Fruit fly (Drosophila melanogaster): ENCODE results near the gene Poxm.

Poxm gene

DNA sequence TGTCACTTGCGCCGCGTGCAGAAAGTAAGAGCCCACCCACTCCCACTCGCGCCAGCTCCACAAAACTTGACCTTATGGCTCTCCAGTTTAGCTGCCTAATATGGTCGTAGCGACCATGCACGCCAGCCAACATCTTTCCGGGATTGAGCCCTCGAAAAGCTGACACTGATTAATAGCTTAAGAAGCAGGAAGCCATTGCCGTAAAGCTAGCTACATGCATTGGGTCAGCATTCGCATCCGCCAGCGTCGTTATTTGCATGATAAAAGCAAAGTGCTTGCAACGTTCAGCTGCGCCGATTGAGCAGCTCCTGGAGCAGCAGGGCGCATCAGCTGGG lies 26.7 kb downstream of the Poxm start:
- TF ChIP-seq Ets21C (GFP tag; optimal IDR thresholded peaks at IDR 0.05) = no peak
- no peak for TF ChIP-seq CG8119 (GFP tag; IDR thresholded peaks at IDR 0.05)
- TF ChIP-seq Eip93F (GFP tag; optimal IDR thresholded peaks at IDR 0.05) = no peak
- no peak for TF ChIP-seq Hr39 (GFP tag; optimal IDR thresholded peaks at IDR 0.05)

DNA sequence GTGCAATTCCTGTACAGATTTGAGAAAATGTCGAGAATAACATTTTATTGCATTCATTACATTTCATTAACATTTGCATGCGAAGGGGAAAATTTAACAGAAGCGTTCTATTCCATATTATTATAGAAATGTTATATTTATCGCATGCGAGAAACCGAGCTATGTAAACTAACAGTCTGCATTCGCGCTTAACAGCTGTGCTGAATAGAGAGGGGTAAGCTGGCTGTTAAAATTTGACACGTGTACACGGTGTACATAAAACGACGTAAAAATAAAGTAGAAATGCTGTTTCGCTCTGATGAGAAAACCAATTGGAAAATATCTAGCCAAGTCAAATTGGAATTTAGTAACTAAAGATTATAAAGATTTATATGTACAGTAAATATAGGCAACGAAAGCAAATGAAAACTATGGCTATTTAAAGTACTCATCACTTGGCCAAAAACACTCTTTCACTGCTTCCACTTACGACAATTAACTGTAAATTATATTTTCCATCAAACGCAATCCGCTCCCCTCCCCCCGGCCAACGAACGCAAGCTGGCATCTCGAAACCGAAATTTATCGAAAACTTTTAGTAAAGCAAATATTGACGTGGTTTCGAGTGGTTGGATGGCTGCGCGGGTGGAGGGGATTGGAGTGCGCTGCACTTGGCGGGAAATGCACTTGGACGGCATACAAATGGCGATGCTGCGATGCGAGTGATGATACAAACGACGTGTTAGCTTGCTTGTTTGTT lies 27.2 kb downstream of the Poxm start:
- no peak for TF ChIP-seq esn (GFP tag; optimal IDR thresholded peaks at IDR 0.05)
- TF ChIP-seq fkh (GFP tag; optimal IDR thresholded peaks at IDR 0.05) = peak; percentile 59
- TF ChIP-seq Eip78C (GFP tag) = peak; percentile 49
- TF ChIP-seq CG16779 (tag; optimal IDR thresholded peaks at IDR 0.05) = no peak
- no peak for TF ChIP-seq CG4318 (GFP tag; optimal IDR thresholded peaks at IDR 0.05)
- no peak for TF ChIP-seq Sox102F (GFP tag; optimal IDR thresholded peaks at IDR 0.05)
- TF ChIP-seq lz (GFP tag; optimal IDR thresholded peaks at IDR 0.05) = no peak
- TF ChIP-seq CG8319 (GFP tag; optimal IDR thresholded peaks at IDR 0.05) = no peak
- no peak for TF ChIP-seq CG6854 (GFP tag; optimal IDR thresholded peaks at IDR 0.05)

DNA sequence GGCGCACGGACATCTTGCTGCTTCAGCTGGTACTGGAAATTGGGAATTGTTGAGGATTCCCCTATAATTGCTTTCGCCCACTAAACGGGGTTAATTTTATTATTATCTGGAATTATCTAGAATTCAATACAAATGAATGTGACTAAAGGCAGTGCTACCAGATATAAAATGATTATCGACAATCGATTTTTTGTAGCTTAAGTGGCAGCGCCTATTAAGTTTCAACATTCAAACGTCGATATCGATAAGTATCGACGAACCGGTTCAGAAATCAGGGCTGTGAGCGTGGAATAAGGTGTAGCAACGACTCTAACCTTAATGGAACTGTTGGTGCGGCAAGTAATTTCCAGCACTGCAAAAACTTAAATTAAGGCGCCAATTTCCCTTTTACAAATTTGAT lies 28.5 kb downstream of the Poxm start, which contains the start of gene Sgt1:
TSS of gene Sgt1 (minus strand) at position 165 of the 400 bp plus-strand sequence.
- no peak for TF ChIP-seq CG11294 (GFP tag; IDR thresholded peaks at IDR 0.05)
- no peak for TF ChIP-seq fd85E (GFP tag; optimal IDR thresholded peaks at IDR 0.05)
- TF ChIP-seq spab (GFP tag; optimal IDR thresholded peaks at IDR 0.05) = no peak
- no peak for TF ChIP-seq CG6854 (GFP tag; optimal IDR thresholded peaks at IDR 0.05)
- TF ChIP-seq topi (GFP tag; optimal IDR thresholded peaks at IDR 0.05) = peak; percentile 21
- TF ChIP-seq CG3032 (tag; optimal IDR thresholded peaks at IDR 0.05) = peak; percentile 17
- no peak for TF ChIP-seq OdsH (GFP tag; optimal IDR thresholded peaks at IDR 0.05)
- no peak for TF ChIP-seq CG31627 (GFP tag; optimal IDR thresholded peaks at IDR 0.05)
- TF ChIP-seq cyc (GFP tag; optimal IDR thresholded peaks at IDR 0.05) = peak; percentile 31

DNA sequence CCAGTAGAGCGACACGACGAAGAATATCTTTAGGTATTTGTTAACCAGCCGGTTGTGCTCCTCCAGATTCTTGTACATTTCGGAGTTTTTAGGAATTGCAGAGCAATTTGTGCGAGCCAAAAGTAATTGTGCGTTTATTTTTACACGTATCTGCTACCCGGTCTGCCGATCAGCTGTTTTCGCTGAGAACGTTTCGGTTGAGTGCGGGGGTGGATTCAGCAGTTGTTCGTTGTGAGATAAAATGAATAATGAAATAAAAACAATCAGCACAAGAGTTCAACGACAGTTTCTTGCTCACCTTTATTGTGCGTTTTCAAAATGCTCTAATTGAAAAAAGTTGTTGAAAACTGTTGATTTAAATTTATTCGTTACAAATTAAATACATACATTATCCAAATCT lies 29.7 kb downstream of the Poxm start, which contains the start of gene nac:
TSS of gene nac (minus strand) at position 176 of the 400 bp plus-strand sequence.
- TF ChIP-seq CG3032 (tag; optimal IDR thresholded peaks at IDR 0.05) (peak; percentile 17), Hr38 (GFP tag; optimal IDR thresholded peaks at IDR 0.05) (no peak), CG6808 (GFP tag; optimal IDR thresholded peaks at IDR 0.05) (no peak), dac (GFP tag; optimal IDR thresholded peaks at IDR 0.05) (no peak), esn (GFP tag; optimal IDR thresholded peaks at IDR 0.05) (peak; percentile 9), CG15336 (GFP tag; IDR thresholded peaks at IDR 0.05) (0 out of 2 replicates have a peak, but pooled peaks have one; percentile 12), fd85E (GFP tag; optimal IDR thresholded peaks at IDR 0.05) (no peak)

DNA sequence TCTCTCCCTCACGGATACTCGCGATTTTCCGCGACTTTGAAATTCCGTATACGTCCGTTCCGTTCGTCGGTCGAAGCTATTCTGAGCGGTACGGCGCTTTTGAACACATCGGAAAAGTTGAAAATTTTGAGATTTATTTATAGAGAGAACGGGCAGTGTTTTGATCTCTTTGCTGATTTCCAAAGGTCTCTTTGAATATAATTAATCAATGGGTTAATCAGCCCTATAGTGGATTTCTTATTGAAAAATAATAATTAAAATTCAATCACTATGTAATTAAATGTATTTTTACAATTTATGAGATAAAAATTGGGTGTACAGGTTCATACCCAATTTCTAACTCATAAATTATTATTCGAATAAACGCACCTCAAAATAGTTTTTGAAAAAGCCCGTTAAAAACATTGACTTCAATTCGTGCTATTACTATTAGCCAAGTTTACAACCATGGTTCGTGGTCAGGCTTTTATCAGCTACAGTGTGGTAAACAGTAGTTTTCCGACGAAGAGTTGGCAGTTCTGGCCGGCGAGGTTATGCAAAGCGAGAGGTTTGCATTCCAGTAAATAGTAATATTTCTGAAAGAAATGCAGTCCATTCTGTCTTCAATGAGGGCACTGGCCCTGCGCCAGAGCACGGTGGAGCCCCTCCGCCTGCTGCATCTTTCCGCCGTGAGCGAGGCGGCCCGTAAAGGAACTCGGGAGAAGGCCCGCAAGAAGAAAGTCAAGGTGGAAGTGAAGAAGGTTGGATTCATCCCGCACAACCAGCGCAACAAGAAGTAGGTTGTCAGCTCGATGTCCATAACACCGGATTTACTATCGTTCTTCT lies 32.5 kb downstream of the Poxm start, which contains the start of the genes CG9626 and mRpL1:
TSS of gene CG9626 (minus strand) at position 51 of the 825 bp plus-strand sequence.
TSS of gene mRpL1 (plus strand) at position 513 of the 825 bp plus-strand sequence.
- TF ChIP-seq svp (GFP tag) (no peak), Ets21C (GFP tag; optimal IDR thresholded peaks at IDR 0.05) (no peak), CG8632 (GFP tag; optimal IDR thresholded peaks at IDR 0.05) (no peak), spab (GFP tag; optimal IDR thresholded peaks at IDR 0.05) (no peak), acj6 (GFP tag; optimal IDR thresholded peaks at IDR 0.05) (no peak), fkh (GFP tag; optimal IDR thresholded peaks at IDR 0.05) (no peak), eg (GFP tag; IDR thresholded peaks at IDR 0.05) (no peak), Met (GFP tag; optimal IDR thresholded peaks at IDR 0.05) (no peak), CG34406 (GFP tag; optimal IDR thresholded peaks at IDR 0.05) (no peak), Hr39 (GFP tag; optimal IDR thresholded peaks at IDR 0.05) (no peak), CG6854 (GFP tag; optimal IDR thresholded peaks at IDR 0.05) (no peak), Smox (GFP tag; optimal IDR thresholded peaks at IDR 0.05) (no peak), lz (GFP tag; optimal IDR thresholded peaks at IDR 0.05) (no peak), OdsH (GFP tag; optimal IDR thresholded peaks at IDR 0.05) (no peak), CG32006 (GFP tag; optimal IDR thresholded peaks at IDR 0.05) (no peak), Eip93F (GFP tag; optimal IDR thresholded peaks at IDR 0.05) (no peak), CG8319 (GFP tag; optimal IDR thresholded peaks at IDR 0.05) (no peak), CG3919 (GFP tag; optimal IDR thresholded peaks at IDR 0.05) (no peak), topi (GFP tag; optimal IDR thresholded peaks at IDR 0.05) (no peak), CG6276 (GFP tag; optimal IDR thresholded peaks at IDR 0.05) (no peak)

All from whole organism, prepupa.